Worm (Caenorhabditis elegans): ENCODE measurements around the gene F54F2.9.

The F54F2.9 gene

ce11 chrIII:8782744-8783143 is 44.3 kb downstream of the F54F2.9 start:
- no peak for TF ChIP-seq W03F9.2 (tag; optimal IDR thresholded peaks at IDR 0.05)
- TF ChIP-seq dao-5 (tag; optimal IDR thresholded peaks at IDR 0.05): no peak
- TF ChIP-seq him-1 (tag; optimal IDR thresholded peaks at IDR 0.05): no peak

DNA sequence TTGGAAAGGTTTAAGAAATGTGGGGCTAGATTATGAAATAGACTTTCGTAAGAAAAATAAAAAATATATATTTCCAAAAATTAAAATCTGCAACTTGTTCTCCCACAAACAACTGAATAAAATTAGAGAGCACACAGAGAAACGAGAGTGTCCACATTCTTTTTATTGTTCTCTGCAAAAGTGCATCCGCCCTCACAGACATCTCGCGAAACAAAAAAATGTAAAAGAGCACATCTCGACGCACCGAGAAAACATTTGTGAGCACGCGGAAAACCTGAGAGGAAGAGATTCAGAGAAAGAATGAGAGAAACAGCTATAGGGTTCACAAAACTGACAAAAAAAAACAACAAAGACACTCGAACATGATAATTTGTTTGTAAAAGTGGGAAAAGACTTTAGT is 44.9 kb downstream of the F54F2.9 start:
- no peak for TF ChIP-seq dao-5 (tag; optimal IDR thresholded peaks at IDR 0.05)
- no peak for TF ChIP-seq him-1 (tag; optimal IDR thresholded peaks at IDR 0.05)
- TF ChIP-seq W03F9.2 (tag; optimal IDR thresholded peaks at IDR 0.05): no peak

- no peak for TF ChIP-seq W03F9.2 (tag; optimal IDR thresholded peaks at IDR 0.05)
- TF ChIP-seq dao-5 (tag; optimal IDR thresholded peaks at IDR 0.05): no peak
- no peak for TF ChIP-seq him-1 (tag; optimal IDR thresholded peaks at IDR 0.05)
Measured at ce11 chrIII:8780473-8780872, 46.6 kb downstream of the F54F2.9 start.

DNA sequence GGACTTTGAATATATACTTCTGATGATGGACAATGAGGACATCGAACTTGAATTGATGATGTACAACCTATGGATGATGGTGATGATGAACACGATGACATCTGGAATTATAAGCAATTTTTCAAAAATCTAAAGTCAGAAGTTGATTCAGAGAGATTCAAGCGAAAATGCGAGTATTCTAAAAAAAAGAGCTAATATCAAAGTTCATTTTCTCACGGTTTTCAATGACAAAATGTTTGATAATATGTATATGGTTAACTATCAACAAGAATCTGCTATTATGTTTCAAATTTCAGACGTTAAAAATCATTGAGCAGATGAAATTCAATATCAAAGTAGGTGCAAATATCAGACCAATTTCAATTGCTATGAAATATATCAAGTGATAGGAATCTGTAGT is 47.1 kb downstream of the F54F2.9 start, which contains the start of gene K02D10.4:
K02D10.4 (minus strand) TSS at position 101 of the 400 bp plus-strand sequence.
- no peak for TF ChIP-seq him-1 (tag; optimal IDR thresholded peaks at IDR 0.05)
- TF ChIP-seq dao-5 (tag; optimal IDR thresholded peaks at IDR 0.05): no peak
- no peak for TF ChIP-seq W03F9.2 (tag; optimal IDR thresholded peaks at IDR 0.05)

DNA sequence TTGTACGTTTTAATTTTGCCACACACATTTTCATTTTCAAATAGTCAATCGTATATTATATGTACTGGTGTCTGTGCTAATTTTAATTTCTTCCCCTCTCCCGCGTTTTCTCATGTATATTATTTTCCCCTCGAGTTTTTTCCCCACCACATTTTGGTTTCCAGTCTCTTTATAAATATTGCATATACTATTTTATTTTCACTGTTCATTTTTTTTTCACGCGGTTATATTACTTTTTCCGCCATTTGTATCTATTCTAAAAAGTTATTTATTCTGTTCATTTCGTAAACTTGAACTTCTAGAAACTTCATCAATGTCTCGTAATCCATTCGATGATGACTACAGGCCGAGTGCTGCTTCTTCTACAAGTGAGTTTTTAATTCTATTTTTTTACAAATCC is 51.1 kb downstream of the F54F2.9 start, which contains the start of gene snap-29:
snap-29 (plus strand) TSS at position 301 of the 400 bp plus-strand sequence.
- TF ChIP-seq him-1 (tag; optimal IDR thresholded peaks at IDR 0.05) (no peak), W03F9.2 (tag; optimal IDR thresholded peaks at IDR 0.05) (no peak), dao-5 (tag; optimal IDR thresholded peaks at IDR 0.05) (no peak)
